Worm (Caenorhabditis elegans): ENCODE measurements around the gene pdi-2.
A peak's percentile ranks its signal among the peaks of the same experiment; 100 is the strongest.

- no peak for TF ChIP-seq nhr-2 (tag; optimal IDR thresholded peaks at IDR 0.05)
- TF ChIP-seq elt-3 (tag; optimal IDR thresholded peaks at IDR 0.05), result no peak
- TF ChIP-seq unc-62 (GFP tag; optimal IDR thresholded peaks at IDR 0.05), result no peak
- TF ChIP-seq ceh-39 (tag; optimal IDR thresholded peaks at IDR 0.05), result no peak
- TF ChIP-seq sptf-1 (tag; optimal IDR thresholded peaks at IDR 0.05), result peak; percentile 41
- TF ChIP-seq lin-13 (tag; optimal IDR thresholded peaks at IDR 0.05), result no peak
- TF ChIP-seq mep-1 (tag; optimal IDR thresholded peaks at IDR 0.05), result no peak
These were observed 19.8 kb upstream of the pdi-2 start, which contains the start of gene dgk-2 for ce11 chrX:4504108-4504668.

Data from whole organism, mixed stage, embryonic.